Worm (Caenorhabditis elegans) whole organism, late embryonic: ENCODE measurements around the gene sdz-20.

Experiments used
- ceh-14 ChIP-seq: sonication (generic microtip); optimal IDR thresholded peaks from 2 replicates; lab custom pipeline; 2016; ENCODE audit warnings: missing genotype, missing genetic modification characterization, missing compliant biosample characterization
- ceh-22 ChIP-seq: sonication (generic microtip); optimal IDR thresholded peaks from 2 replicates; lab custom pipeline; 2017; ENCODE audit warnings: missing biosample characterization, missing genetic modification characterization
- ceh-24 ChIP-seq: sonication (generic microtip); optimal IDR thresholded peaks from 2 replicates; lab custom pipeline; 2016; ENCODE audit warnings: mild to moderate bottlenecking, missing genetic modification characterization, missing compliant biosample characterization
- ceh-31 ChIP-seq: sonication (generic microtip); optimal IDR thresholded peaks from 2 replicates; lab custom pipeline; 2016; ENCODE audit warnings: missing genetic modification characterization, missing compliant biosample characterization
- dve-1 ChIP-seq: sonication (generic microtip); optimal IDR thresholded peaks from 2 replicates; lab custom pipeline; 2017; ENCODE audit warnings: antibody characterized with exemption, mild to moderate bottlenecking, missing genetic modification characterization, missing compliant biosample characterization
- gmeb-2 ChIP-seq: sonication (generic microtip); optimal IDR thresholded peaks from 2 replicates; lab custom pipeline; 2016; ENCODE audit warnings: missing genetic modification characterization, inconsistent platforms, missing compliant biosample characterization
- hlh-8 ChIP-seq: sonication (generic microtip); optimal IDR thresholded peaks from 2 replicates; lab custom pipeline; 2016; ENCODE audit warnings: missing genotype, missing genetic modification characterization, missing compliant biosample characterization
- nfya-1 ChIP-seq: sonication (generic microtip); optimal IDR thresholded peaks from 2 replicates; lab custom pipeline; 2017; ENCODE audit warnings: missing genetic modification characterization, mild to moderate bottlenecking, missing compliant biosample characterization, antibody characterized with exemption, moderate library complexity
- nhr-11 ChIP-seq: fragments of 150-350 bp; optimal IDR thresholded peaks from 2 replicates; lab custom pipeline; 2014; ENCODE audit warnings: missing biosample characterization, missing genetic modification characterization
- pha-4 ChIP-seq: fragments of 150-350 bp; optimal IDR thresholded peaks from 2 replicates; lab custom pipeline; 2018; ENCODE audit warnings: missing biosample characterization, missing genetic modification reagents, missing genetic modification characterization
- pqm-1 ChIP-seq: sonication (generic microtip); optimal IDR thresholded peaks from 2 replicates; lab custom pipeline; 2016; ENCODE audit warnings: missing genetic modification characterization, missing compliant biosample characterization
- rnt-1 ChIP-seq: sonication (generic microtip); optimal IDR thresholded peaks from 2 replicates; lab custom pipeline; 2016; ENCODE audit warnings: missing genetic modification characterization, missing compliant biosample characterization
- tbx-2 ChIP-seq: sonication (generic microtip); optimal IDR thresholded peaks from 2 replicates; lab custom pipeline; 2016; ENCODE audit warnings: missing genetic modification characterization, missing compliant biosample characterization
- zip-5 ChIP-seq: sonication (generic microtip); optimal IDR thresholded peaks from 2 replicates; lab custom pipeline; 2016; ENCODE audit warnings: missing genetic modification characterization, missing compliant biosample characterization

DNA sequence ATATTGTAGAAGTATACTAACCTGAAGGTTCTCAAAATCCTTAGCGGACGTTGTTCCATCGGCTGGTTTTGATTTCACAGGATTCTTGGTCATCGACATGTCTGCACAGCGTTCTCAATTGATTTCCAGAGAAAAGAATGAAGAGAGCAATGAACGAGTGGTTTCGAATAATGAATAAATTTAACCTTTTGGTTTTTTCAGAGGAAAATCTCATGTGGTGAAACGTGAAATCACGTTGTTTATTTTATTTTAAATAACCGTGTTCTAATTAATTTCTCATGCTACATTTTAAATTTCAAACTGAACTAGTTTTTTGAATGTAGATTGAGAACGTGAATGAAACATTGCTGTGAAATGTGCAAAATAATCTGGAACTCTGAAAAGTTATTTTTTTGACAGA, 46.3 kb downstream of the sdz-20 start, which contains the start of gene T03F6.6:
- TF ChIP-seq pqm-1 (tag; lab: Kevin White, UChicago) (no peak), rnt-1 (tag; lab: Kevin White, UChicago) (no peak), nfya-1 (tag; lab: Kevin White, UChicago) (no peak), ceh-14 (tag; lab: Kevin White, UChicago) (no peak), ceh-22 (no peak), pha-4 (tag; lab: Kevin White, UChicago) (no peak), dve-1 (no peak), gmeb-2 (tag; lab: Kevin White, UChicago) (no peak), ceh-24 (no peak), ceh-31 (no peak), zip-5 (tag; lab: Kevin White, UChicago) (no peak), hlh-8 (no peak), tbx-2 (tag; lab: Kevin White, UChicago) (no peak), nhr-11 (tag; lab: Kevin White, UChicago) (no peak)
